Worm (Caenorhabditis elegans): ENCODE measurements around the gene F44D12.10.

F44D12.10 gene

ce11 chrIV:10046005-10046404 is 9.1 kb upstream of the F44D12.10 start:
- no peak for TF ChIP-seq ceh-34 (tag; optimal IDR thresholded peaks at IDR 0.05)
- no peak for TF ChIP-seq fax-1 (tag; optimal IDR thresholded peaks at IDR 0.05)
- no peak for TF ChIP-seq elt-4 (tag; optimal IDR thresholded peaks at IDR 0.05)
- no peak for TF ChIP-seq odd-2 (tag; optimal IDR thresholded peaks at IDR 0.05)
- no peak for TF ChIP-seq pqm-1 (tag; optimal IDR thresholded peaks at IDR 0.05)
- no peak for TF ChIP-seq F13H6.1 (tag; optimal IDR thresholded peaks at IDR 0.05)
- TF ChIP-seq dve-1 (tag; optimal IDR thresholded peaks at IDR 0.05), result no peak
- TF ChIP-seq ttx-3 (tag; optimal IDR thresholded peaks at IDR 0.05), result no peak
- no peak for TF ChIP-seq pha-2 (tag; optimal IDR thresholded peaks at IDR 0.05)
- no peak for TF ChIP-seq sox-4 (tag; optimal IDR thresholded peaks at IDR 0.05)
- no peak for TF ChIP-seq lin-11 (tag; optimal IDR thresholded peaks at IDR 0.05)
- TF ChIP-seq ahr-1 (tag; optimal IDR thresholded peaks at IDR 0.05), result no peak
- no peak for TF ChIP-seq Y22D7AL.16 (tag; optimal IDR thresholded peaks at IDR 0.05)
- TF ChIP-seq pag-3 (tag; optimal IDR thresholded peaks at IDR 0.05; ENCODE audit: borderline replicate concordance), result no peak
- TF ChIP-seq C08G9.2 (tag; optimal IDR thresholded peaks at IDR 0.05), result no peak
- TF ChIP-seq hlh-15 (tag; optimal IDR thresholded peaks at IDR 0.05), result no peak
- no peak for TF ChIP-seq pax-1 (tag; optimal IDR thresholded peaks at IDR 0.05)
- no peak for TF ChIP-seq ama-1 (optimal IDR thresholded peaks at IDR 0.05)
- no peak for TF ChIP-seq nhr-11 (tag; optimal IDR thresholded peaks at IDR 0.05)

- TF ChIP-seq madf-2 (tag; optimal IDR thresholded peaks at IDR 0.05), result no peak
- no peak for TF ChIP-seq unc-86 (tag; optimal IDR thresholded peaks at IDR 0.05)
- no peak for TF ChIP-seq nfya-1 (tag; optimal IDR thresholded peaks at IDR 0.05)
- no peak for TF ChIP-seq ceh-14 (tag; optimal IDR thresholded peaks at IDR 0.05)
- TF ChIP-seq ceh-48 (tag; optimal IDR thresholded peaks at IDR 0.05), result no peak
- no peak for TF ChIP-seq dve-1 (tag; optimal IDR thresholded peaks at IDR 0.05)
- no peak for TF ChIP-seq odd-2 (tag; optimal IDR thresholded peaks at IDR 0.05)
- no peak for TF ChIP-seq ets-4 (tag; optimal IDR thresholded peaks at IDR 0.05)
- no peak for TF ChIP-seq fkh-10 (GFP tag; optimal IDR thresholded peaks at IDR 0.05)
- no peak for TF ChIP-seq hlh-13 (GFP tag; optimal IDR thresholded peaks at IDR 0.05)
- no peak for TF ChIP-seq ttx-3 (tag; optimal IDR thresholded peaks at IDR 0.05)
- TF ChIP-seq ama-1 (optimal IDR thresholded peaks at IDR 0.05), result no peak
- TF ChIP-seq elt-2 (tag; optimal IDR thresholded peaks at IDR 0.05), result no peak
- TF ChIP-seq che-1 (tag; optimal IDR thresholded peaks at IDR 0.05), result no peak
These were observed 6.0 kb upstream of the F44D12.10 start, which contains the start of gene frk-1 for ce11 chrIV:10042881-10043280. Gene frk-1 (plus strand): TSS chrIV:10043181.

- no peak for TF ChIP-seq nhr-11 (tag; optimal IDR thresholded peaks at IDR 0.05)
- TF ChIP-seq F13H6.1 (tag; optimal IDR thresholded peaks at IDR 0.05), result no peak
- TF ChIP-seq pag-3 (tag; optimal IDR thresholded peaks at IDR 0.05; ENCODE audit: borderline replicate concordance), result no peak
- no peak for TF ChIP-seq K09A11.1 (tag; optimal IDR thresholded peaks at IDR 0.05; ENCODE audit: insufficient read depth)
- TF ChIP-seq fkh-10 (GFP tag; optimal IDR thresholded peaks at IDR 0.05), result no peak
- TF ChIP-seq ama-1 (optimal IDR thresholded peaks at IDR 0.05), result no peak
- TF ChIP-seq fkh-6 (tag; optimal IDR thresholded peaks at IDR 0.05), result no peak
- no peak for TF ChIP-seq pros-1 (tag; optimal IDR thresholded peaks at IDR 0.05)
- no peak for TF ChIP-seq fax-1 (tag; optimal IDR thresholded peaks at IDR 0.05)
- TF ChIP-seq unc-42 (tag; optimal IDR thresholded peaks at IDR 0.05), result no peak
- TF ChIP-seq ceh-2 (tag; optimal IDR thresholded peaks at IDR 0.05), result no peak
- no peak for TF ChIP-seq odd-2 (tag; optimal IDR thresholded peaks at IDR 0.05)
- TF ChIP-seq ceh-18 (tag; optimal IDR thresholded peaks at IDR 0.05), result no peak
- TF ChIP-seq nhr-232 (tag; optimal IDR thresholded peaks at IDR 0.05), result no peak
- no peak for TF ChIP-seq C38D4.7 (GFP tag; optimal IDR thresholded peaks at IDR 0.05)
- TF ChIP-seq C08G9.2 (tag; optimal IDR thresholded peaks at IDR 0.05), result no peak
- no peak for TF ChIP-seq pha-4 (tag; optimal IDR thresholded peaks at IDR 0.05)
- no peak for TF ChIP-seq hlh-30 (tag; optimal IDR thresholded peaks at IDR 0.05; ENCODE audit: insufficient read depth)
- no peak for TF ChIP-seq madf-2 (tag; optimal IDR thresholded peaks at IDR 0.05)
- no peak for TF ChIP-seq sox-4 (tag; optimal IDR thresholded peaks at IDR 0.05)
These were observed 3.9 kb upstream of the F44D12.10 start, which contains the start of gene dhs-31 for ce11 chrIV:10040803-10041202. Gene dhs-31 (minus strand): TSS chrIV:10040903.
